Fruit fly (Drosophila melanogaster): Measurements from ENCODE around the gene Pomp.

The Pomp gene

DNA sequence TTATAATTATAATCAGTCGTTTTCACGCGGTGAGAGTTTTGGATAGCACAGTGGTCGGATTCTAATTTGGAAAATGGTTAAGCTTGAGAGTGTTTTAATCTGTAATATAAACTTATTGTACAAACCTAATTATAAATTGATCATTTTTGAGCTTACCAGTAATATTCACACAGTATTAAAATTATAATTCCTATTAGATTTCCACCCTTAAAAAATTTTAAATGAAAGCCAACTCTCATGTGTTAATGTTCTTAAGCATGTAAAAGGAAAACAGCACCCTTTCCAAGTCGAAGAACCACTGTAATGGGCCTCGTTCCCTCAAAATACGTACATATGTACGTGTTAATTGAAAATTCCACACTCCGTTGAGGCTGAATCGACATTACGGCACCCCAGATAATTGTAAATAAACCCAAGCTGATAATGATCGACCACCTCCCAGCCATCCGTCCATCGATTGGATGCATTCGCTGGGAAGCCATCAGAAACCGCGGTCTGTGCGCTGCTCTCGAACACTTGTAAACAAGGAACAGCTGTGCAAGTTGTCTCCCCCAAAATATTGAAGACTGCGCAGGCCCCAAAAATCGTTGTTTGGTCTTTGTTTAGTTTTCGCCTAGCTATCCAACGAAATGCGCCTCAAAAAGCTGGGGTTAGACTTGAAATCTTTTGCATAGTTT lies 27.5 kb upstream of the Pomp start (continued):
- peak; percentile 43 for TF ChIP-seq fkh (GFP tag; optimal IDR thresholded peaks at IDR 0.05)
- no peak for TF ChIP-seq CG1621 (tag; optimal IDR thresholded peaks at IDR 0.05)
- no peak for TF ChIP-seq CG9139 (GFP tag; optimal IDR thresholded peaks at IDR 0.05)
- TF ChIP-seq CG3919 (GFP tag; optimal IDR thresholded peaks at IDR 0.05), result peak; percentile 52
- TF ChIP-seq Ets21C (GFP tag; optimal IDR thresholded peaks at IDR 0.05), result peak; percentile 71
- peak; percentile 55 for TF ChIP-seq pdm3 (GFP tag; optimal IDR thresholded peaks at IDR 0.05)
- TF ChIP-seq CG34406 (GFP tag; optimal IDR thresholded peaks at IDR 0.05), result peak; percentile 57
- peak; percentile 96 for TF ChIP-seq svp (GFP tag)
- TF ChIP-seq OdsH (GFP tag; optimal IDR thresholded peaks at IDR 0.05), result peak; percentile 28
- TF ChIP-seq CG31627 (GFP tag; optimal IDR thresholded peaks at IDR 0.05), result peak; percentile 66

DNA sequence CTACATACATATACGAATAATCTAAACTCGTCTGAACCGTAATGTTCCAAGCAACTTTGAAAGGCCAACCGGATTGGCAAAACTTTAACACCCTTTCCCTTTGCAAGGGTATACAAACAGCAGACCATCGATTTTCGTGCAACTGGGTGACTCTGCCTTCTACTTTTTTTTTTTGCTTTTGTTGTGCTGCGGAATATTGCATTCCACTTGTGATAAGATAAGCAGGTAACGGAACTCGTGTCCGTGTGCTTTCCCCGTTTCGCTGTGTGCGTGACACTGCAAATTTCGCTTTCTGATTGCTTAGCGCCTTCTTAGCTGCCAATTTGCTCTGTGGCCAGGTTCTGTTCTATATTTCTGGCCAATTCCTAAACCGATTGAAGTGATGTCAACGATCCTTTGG lies 26.5 kb upstream of the Pomp start:
- no peak for TF ChIP-seq Ets21C (GFP tag; optimal IDR thresholded peaks at IDR 0.05)
- TF ChIP-seq Eip93F (GFP tag; optimal IDR thresholded peaks at IDR 0.05), result peak; percentile 17
- TF ChIP-seq vri (GFP tag; optimal IDR thresholded peaks at IDR 0.05), result peak; percentile 65
- TF ChIP-seq svp (GFP tag), result peak; percentile 64

DNA sequence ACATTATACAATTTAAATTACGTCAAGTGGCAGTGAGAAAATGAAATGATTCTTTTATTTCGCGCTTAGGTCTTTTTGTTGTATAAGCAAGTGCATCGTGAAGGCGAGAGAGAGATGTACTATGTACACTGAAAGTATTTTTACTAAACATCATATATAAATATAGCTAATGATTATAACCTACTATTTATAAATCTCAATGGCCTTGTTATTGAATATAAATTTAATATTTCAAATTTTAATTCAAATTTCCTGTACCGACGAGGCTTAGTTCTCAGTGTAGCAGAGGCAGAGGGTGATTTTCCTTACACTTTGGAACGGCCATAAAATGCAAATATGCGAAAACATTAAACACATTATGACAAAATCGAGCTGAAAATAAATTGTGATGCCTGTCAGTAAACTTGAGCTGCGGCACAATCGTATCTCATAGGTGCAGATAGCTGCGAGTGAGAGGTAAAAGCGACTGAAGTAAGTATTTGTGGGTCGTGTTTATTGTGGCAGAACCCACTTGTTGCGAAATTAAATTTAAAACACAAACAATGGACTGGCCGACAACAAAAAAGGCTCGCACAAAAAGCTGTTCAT lies 25.4 kb upstream of the Pomp start:
- TF ChIP-seq CG1621 (tag; optimal IDR thresholded peaks at IDR 0.05) (peak; percentile 40), CG11762 (GFP tag; optimal IDR thresholded peaks at IDR 0.05; ENCODE audit: insufficient read depth) (peak; percentile 64), achi (GFP tag; optimal IDR thresholded peaks at IDR 0.05) (peak; percentile 79), CG7368 (GFP tag; optimal IDR thresholded peaks at IDR 0.05) (peak; percentile 74), Sox14 (GFP tag; optimal IDR thresholded peaks at IDR 0.05) (peak; percentile 52), CG6854 (GFP tag; optimal IDR thresholded peaks at IDR 0.05) (peak; percentile 60), OdsH (GFP tag; optimal IDR thresholded peaks at IDR 0.05) (peak; percentile 80), Hr39 (GFP tag; optimal IDR thresholded peaks at IDR 0.05) (peak; percentile 50), pdm3 (GFP tag; optimal IDR thresholded peaks at IDR 0.05) (peak; percentile 74), CG34406 (GFP tag; optimal IDR thresholded peaks at IDR 0.05) (peak; percentile 86), CG16779 (tag; optimal IDR thresholded peaks at IDR 0.05) (peak; percentile 69), spab (GFP tag; optimal IDR thresholded peaks at IDR 0.05) (peak; percentile 66), CG3032 (tag; optimal IDR thresholded peaks at IDR 0.05) (peak; percentile 74), CG6808 (GFP tag; optimal IDR thresholded peaks at IDR 0.05) (peak; percentile 60), CG3919 (GFP tag; optimal IDR thresholded peaks at IDR 0.05) (peak; percentile 83), CG11902 (GFP tag; optimal IDR thresholded peaks at IDR 0.05) (peak; percentile 73), salr (GFP tag; optimal IDR thresholded peaks at IDR 0.05) (peak; percentile 41 to 56), dsx (GFP tag; optimal IDR thresholded peaks at IDR 0.05; ENCODE audit: poor library complexity, severe bottlenecking) (no peak), topi (GFP tag; optimal IDR thresholded peaks at IDR 0.05) (peak; percentile 84), fkh (GFP tag; optimal IDR thresholded peaks at IDR 0.05) (no peak), Hr4 (GFP tag; optimal IDR thresholded peaks at IDR 0.05) (peak; percentile 68), Ets96B (tag; optimal IDR thresholded peaks at IDR 0.05) (peak; percentile 70), dac (GFP tag; optimal IDR thresholded peaks at IDR 0.05) (peak; percentile 0), fd59A (GFP tag; optimal IDR thresholded peaks at IDR 0.05) (peak; percentile 54), CG32006 (GFP tag; optimal IDR thresholded peaks at IDR 0.05) (peak; percentile 75), acj6 (GFP tag; optimal IDR thresholded peaks at IDR 0.05) (peak; percentile 85), Smox (GFP tag; optimal IDR thresholded peaks at IDR 0.05) (peak; percentile 78), Eip93F (GFP tag; optimal IDR thresholded peaks at IDR 0.05) (peak; percentile 55), lz (GFP tag; optimal IDR thresholded peaks at IDR 0.05) (peak; percentile 71), fd85E (GFP tag; optimal IDR thresholded peaks at IDR 0.05) (peak; percentile 30), CG6276 (GFP tag; optimal IDR thresholded peaks at IDR 0.05) (peak; percentile 61), CG6163 (GFP tag; IDR thresholded peaks at IDR 0.05) (peak; percentile 86), Gug (GFP tag; IDR thresholded peaks at IDR 0.05) (peak; percentile 84), CG8632 (GFP tag; optimal IDR thresholded peaks at IDR 0.05) (peak; percentile 88), vri (GFP tag; optimal IDR thresholded peaks at IDR 0.05) (peak; percentile 64), CG9139 (GFP tag; optimal IDR thresholded peaks at IDR 0.05) (peak; percentile 68), CG4318 (GFP tag; optimal IDR thresholded peaks at IDR 0.05) (peak; percentile 29), CG6792 (GFP tag; optimal IDR thresholded peaks at IDR 0.05) (peak; percentile 78), Lpt (GFP tag; optimal IDR thresholded peaks at IDR 0.05) (peak; percentile 57), Ets21C (GFP tag; optimal IDR thresholded peaks at IDR 0.05) (peak; percentile 41), Sox102F (GFP tag; optimal IDR thresholded peaks at IDR 0.05) (peak; percentile 77), CG10631 (GFP tag; optimal IDR thresholded peaks at IDR 0.05) (peak; percentile 76)

Measured in whole organism, prepupa.